Worm (Caenorhabditis elegans) whole organism, L4 larva: ENCODE results near the gene R12C12.6.

Experiments
- F49E8.2 ChIP-seq: sonication (generic microtip); optimal IDR thresholded peaks from 2 replicates; lab custom pipeline; 2016; ENCODE audit warnings: missing compliant biosample characterization, mild to moderate bottlenecking, missing genetic modification characterization, borderline replicate concordance
- aly-2 ChIP-seq: sonication (generic microtip); optimal IDR thresholded peaks from 2 replicates; lab custom pipeline; 2018; ENCODE audit warnings: missing biosample characterization, missing genetic modification characterization
- cey-2 ChIP-seq: sonication (generic microtip); optimal IDR thresholded peaks from 3 replicates; lab custom pipeline; 2017; ENCODE audit warnings: missing genetic modification characterization, mild to moderate bottlenecking, missing compliant biosample characterization, antibody characterized with exemption, borderline replicate concordance; ENCODE audit not compliant: insufficient read depth
- lin-13 ChIP-seq: fragments of 150-350 bp; optimal IDR thresholded peaks from 2 replicates; lab custom pipeline; 2014; ENCODE audit warnings: missing biosample characterization, missing genetic modification reagents, missing genetic modification characterization
- nhr-11 ChIP-seq: fragments of 150-350 bp; optimal IDR thresholded peaks from 2 replicates; lab custom pipeline; 2014; ENCODE audit warnings: missing biosample characterization, missing genetic modification characterization
- nhr-77 ChIP-seq: fragments of 150-350 bp; optimal IDR thresholded peaks from 2 replicates; lab custom pipeline; 2014; ENCODE audit warnings: missing biosample characterization, missing genetic modification characterization

ce11 chrII:6010544-6010943, 37.1 kb downstream of the R12C12.6 start, which contains the start of gene ins-20:
- no peak for TF ChIP-seq aly-2 (tag; lab: Kevin White, UChicago)
- TF ChIP-seq lin-13 (GFP tag; lab: Kevin White, UChicago): no peak
- TF ChIP-seq cey-2 (tag; lab: Kevin White, UChicago): no peak
- TF ChIP-seq F49E8.2 (tag; lab: Kevin White, UChicago): no peak
- no peak for TF ChIP-seq nhr-77 (tag; lab: Kevin White, UChicago)
- no peak for TF ChIP-seq nhr-11
